Worm (Caenorhabditis elegans) whole organism, dauer: Measurements from ENCODE around the gene srm-6.

Experiments used
- unc-62 ChIP-seq: sonication (generic microtip); optimal IDR thresholded peaks from 2 replicates; lab custom pipeline; 2017; ENCODE audit warnings: missing biosample characterization, missing genetic modification reagents, missing genetic modification characterization

Gene srm-6

ce11 chrV:14317621-14318020 is 19.1 kb upstream of the srm-6 start:
- no peak for TF ChIP-seq unc-62 (GFP tag; lab: Kevin White, UChicago)

- TF ChIP-seq unc-62 (GFP tag; lab: Kevin White, UChicago): no peak
Observed at ce11 chrV:14319101-14319781, 17.5 kb upstream of the srm-6 start, which contains the start of gene F47B8.13. Gene F47B8.13, minus strand, starts transcription at chrV:14319731.

- TF ChIP-seq unc-62 (GFP tag; lab: Kevin White, UChicago): no peak
Observed at ce11 chrV:14320246-14320645, 16.5 kb upstream of the srm-6 start, which contains the start of gene F47B8.14. Gene F47B8.14, plus strand, starts transcription at chrV:14320546.

DNA sequence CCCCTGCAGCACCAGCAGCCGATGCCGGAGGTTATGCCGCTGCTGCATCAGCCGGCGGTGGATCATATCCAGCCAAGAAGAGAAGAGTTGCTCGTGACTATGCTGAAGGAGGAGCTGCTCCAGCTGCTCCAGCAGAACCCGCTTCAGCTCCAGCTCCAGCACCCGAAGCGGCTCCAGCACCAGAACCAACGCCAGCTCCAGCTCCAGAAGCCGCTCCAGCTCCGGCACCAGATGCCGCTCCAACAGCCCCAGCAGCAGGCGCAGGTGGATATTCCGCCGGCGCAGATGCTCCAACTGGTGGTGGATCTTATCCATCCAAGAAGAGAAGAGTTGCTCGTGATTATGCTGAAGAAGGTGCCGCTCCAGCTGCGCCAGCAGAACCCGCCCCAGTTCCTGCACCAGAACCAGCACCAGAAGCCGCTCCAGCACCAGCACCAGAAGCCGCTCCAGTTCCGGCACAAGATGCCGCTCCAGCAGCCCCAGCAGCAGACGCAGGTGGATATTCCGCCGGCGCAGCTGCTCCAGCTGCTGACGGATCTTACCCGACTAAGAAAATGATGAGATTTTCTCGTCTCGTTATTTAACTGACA is 15.9 kb upstream of the srm-6 start:
- TF ChIP-seq unc-62 (GFP tag; lab: Kevin White, UChicago): no peak

ce11 chrV:14322743-14323142 is 14.0 kb upstream of the srm-6 start, which contains the start of gene F47B8.3:
Gene F47B8.3, minus strand, starts transcription at chrV:14323003.
- TF ChIP-seq unc-62 (GFP tag; lab: Kevin White, UChicago): no peak

ce11 chrV:14324502-14325467 is 12.0 kb upstream of the srm-6 start, which contains the start of the genes F47B8.4 and F47B8.18:
Gene F47B8.4, minus strand, starts transcription at chrV:14324673.
Gene F47B8.18, minus strand, starts transcription at chrV:14325464.
- no peak for TF ChIP-seq unc-62 (GFP tag; lab: Kevin White, UChicago)

DNA sequence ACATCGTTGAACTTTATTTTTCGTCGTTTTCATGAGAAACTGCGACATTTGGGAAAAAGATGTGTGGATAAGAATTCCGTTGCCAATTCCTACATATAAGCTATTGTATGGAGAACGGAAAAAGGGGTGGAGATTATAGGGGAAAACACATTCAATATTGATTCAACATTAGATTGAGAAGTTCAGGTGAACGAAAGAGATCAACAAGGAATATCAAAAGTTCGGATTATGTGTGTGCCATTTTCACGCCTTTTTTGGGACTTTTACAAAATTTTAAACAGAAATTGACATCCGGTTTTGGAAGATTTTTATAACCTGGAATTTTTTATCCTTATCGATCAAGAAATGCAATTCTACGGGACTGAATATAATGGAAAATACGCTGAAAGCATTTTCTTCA is 9.0 kb upstream of the srm-6 start, which contains the start of gene F47B8.5:
F47B8.5 (minus strand) TSS at position 101 of the 400 bp plus-strand sequence.
- TF ChIP-seq unc-62 (GFP tag; lab: Kevin White, UChicago): no peak

ce11 chrV:14328806-14329205 is 7.9 kb upstream of the srm-6 start, which contains the start of gene pepm-1:
Gene pepm-1, plus strand, starts transcription at chrV:14329106.
- no peak for TF ChIP-seq unc-62 (GFP tag; lab: Kevin White, UChicago)

- no peak for TF ChIP-seq unc-62 (GFP tag; lab: Kevin White, UChicago)
Observed at ce11 chrV:14331477-14331876, 5.3 kb upstream of the srm-6 start, which contains the start of gene F47B8.8. Gene F47B8.8, plus strand, starts transcription at chrV:14331733.

DNA sequence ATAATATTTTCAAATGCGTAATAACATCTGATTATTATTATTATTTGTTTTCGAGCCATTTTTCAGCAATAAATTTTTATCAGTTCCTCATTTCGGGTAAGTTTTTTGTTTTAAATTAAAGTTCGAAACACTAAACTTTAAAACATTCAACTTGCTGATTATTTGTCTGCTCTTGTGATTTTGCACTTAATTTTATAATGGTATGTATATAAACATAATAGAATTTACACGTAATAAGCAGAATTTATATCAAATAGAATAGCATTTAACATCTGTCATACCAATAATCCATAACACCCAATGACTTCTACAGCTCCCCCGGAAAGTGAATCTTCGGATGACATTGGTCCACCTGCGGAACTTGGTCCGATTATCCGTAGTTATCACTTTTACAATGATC is 3.6 kb upstream of the srm-6 start, which contains the start of gene srm-4:
srm-4 (plus strand) TSS at position 301 of the 400 bp plus-strand sequence.
- TF ChIP-seq unc-62 (GFP tag; lab: Kevin White, UChicago): no peak

ce11 chrV:14334901-14335300 is 1.9 kb upstream of the srm-6 start, which contains the start of gene srm-5:
Gene srm-5, plus strand, starts transcription at chrV:14335201.
- TF ChIP-seq unc-62 (GFP tag; lab: Kevin White, UChicago): no peak

- TF ChIP-seq unc-62 (GFP tag; lab: Kevin White, UChicago): no peak
Observed at ce11 chrV:14341672-14342071, 4.9 kb downstream of the srm-6 start, which contains the start of gene F47B8.10. Gene F47B8.10, plus strand, starts transcription at chrV:14341972.

DNA sequence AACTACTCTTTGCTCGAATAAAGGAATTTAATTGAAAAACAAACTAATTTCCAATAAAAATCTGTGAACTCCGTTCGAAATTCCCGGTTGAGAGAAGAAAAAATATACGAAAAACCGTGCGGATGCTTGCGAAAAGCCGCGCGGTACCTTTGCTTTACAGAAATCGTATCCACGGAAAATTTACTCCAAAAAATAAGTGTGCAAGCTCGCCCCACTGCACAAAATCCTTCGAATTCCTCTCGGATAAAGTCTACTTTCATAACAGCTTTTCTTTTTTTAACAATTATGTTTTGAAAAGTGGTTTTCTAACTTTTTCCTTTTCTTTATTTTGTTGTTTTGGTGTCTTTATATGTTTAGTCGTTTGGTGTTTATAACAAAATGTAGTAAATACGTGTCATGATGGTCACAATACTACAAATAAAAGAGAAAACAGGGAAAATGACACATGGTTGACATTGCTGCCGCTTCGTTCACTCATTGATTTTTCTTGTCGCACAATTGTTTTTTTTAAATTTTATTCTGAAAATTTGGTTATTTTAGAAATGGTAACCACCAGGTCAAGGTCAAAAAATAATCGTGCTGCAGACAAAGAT is 10.6 kb downstream of the srm-6 start, which contains the start of gene cept-2:
cept-2 (plus strand) TSS at position 533 of the 593 bp plus-strand sequence.
- TF ChIP-seq unc-62 (GFP tag; lab: Kevin White, UChicago): no peak

ce11 chrV:14350498-14350897 is 13.7 kb downstream of the srm-6 start:
- no peak for TF ChIP-seq unc-62 (GFP tag; lab: Kevin White, UChicago)

ce11 chrV:14350949-14351348 is 14.2 kb downstream of the srm-6 start:
- no peak for TF ChIP-seq unc-62 (GFP tag; lab: Kevin White, UChicago)
